Worm (Caenorhabditis elegans) whole organism, early embryonic: ENCODE results near the gene camt-1.

ENCODE experiments used
- F13C5.2 ChIP-seq: sonication (generic microtip); optimal IDR thresholded peaks from 2 replicates; lab custom pipeline; 2017; ENCODE audit warnings: mild to moderate bottlenecking, missing genetic modification characterization, inconsistent platforms, missing compliant biosample characterization
- aly-1 ChIP-seq: sonication (generic microtip); optimal IDR thresholded peaks from 2 replicates; lab custom pipeline; 2016; ENCODE audit warnings: missing genetic modification characterization, missing compliant biosample characterization
- ama-1 ChIP-seq: fragments of 150-350 bp; optimal IDR thresholded peaks from 2 replicates; lab custom pipeline; 2014
- ceh-36 ChIP-seq: sonication (generic microtip); optimal IDR thresholded peaks from 2 replicates; lab custom pipeline; 2016; ENCODE audit warnings: missing genetic modification characterization, inconsistent platforms, missing compliant biosample characterization
- ets-7 ChIP-seq: sonication (generic microtip); optimal IDR thresholded peaks from 2 replicates; lab custom pipeline; 2016; ENCODE audit warnings: missing genotype, missing genetic modification characterization, missing compliant biosample characterization
- flt-1 ChIP-seq: fragments of 200-800 bp; sonication (Bioruptor generic); IDR thresholded peaks from 2 replicates; pipeline ENCODE4 v1.3.6; 2022; ENCODE audit warnings: missing genetic modification characterization, missing compliant biosample characterization
- hnd-1 ChIP-seq: sonication (generic microtip); optimal IDR thresholded peaks from 2 replicates; lab custom pipeline; 2016; ENCODE audit warnings: missing genetic modification characterization, missing compliant biosample characterization
- pes-1 ChIP-seq: fragments of 200-800 bp; sonication (Bioruptor generic); IDR thresholded peaks from 2 replicates; pipeline ENCODE4 v1.3.6; 2022; ENCODE audit warnings: missing genetic modification reagents, missing genetic modification characterization, missing compliant biosample characterization
- scrt-1 ChIP-seq: fragments of 200-800 bp; sonication (Bioruptor generic); IDR thresholded peaks from 2 replicates; pipeline ENCODE4 v1.3.6; 2022; ENCODE audit warnings: missing genetic modification characterization, missing compliant biosample characterization
- tbx-11 ChIP-seq: fragments of 200-800 bp; sonication (Bioruptor generic); IDR thresholded peaks from 2 replicates; pipeline ENCODE4 v1.3.6; 2022; ENCODE audit warnings: missing genetic modification characterization, missing compliant biosample characterization
- tbx-37 ChIP-seq: fragments of 200-800 bp; sonication (Bioruptor generic); conservative IDR thresholded peaks from 2 replicates; pipeline ENCODE4 v1.3.6; 2022; ENCODE audit warnings: missing genetic modification reagents, missing genetic modification characterization, missing compliant biosample characterization
- tra-4 ChIP-seq: sonication (generic microtip); optimal IDR thresholded peaks from 2 replicates; lab custom pipeline; 2017; ENCODE audit warnings: missing genetic modification characterization, missing compliant biosample characterization

DNA sequence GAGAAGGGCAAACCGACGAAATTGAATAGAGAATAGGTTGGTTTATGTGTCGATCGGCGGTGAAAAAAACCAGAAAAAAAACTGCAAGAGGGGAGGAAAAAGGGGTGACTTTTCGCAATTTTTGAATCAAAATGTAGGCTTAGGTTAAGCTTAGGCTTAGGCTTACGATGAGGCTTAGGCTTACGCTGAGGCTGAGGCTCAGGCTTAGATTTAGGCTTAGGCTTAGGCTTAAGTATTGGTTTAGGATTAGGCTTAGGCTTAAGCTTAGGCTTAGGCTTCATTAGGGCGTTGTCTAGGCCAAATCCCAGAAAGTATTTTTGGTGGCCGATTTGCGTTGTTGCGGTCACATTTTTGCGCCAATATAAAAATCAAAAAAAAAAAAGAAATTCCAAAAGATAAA is 50.1 kb downstream of the camt-1 start:
- TF ChIP-seq ama-1 (lab: Kevin White, UChicago), result no peak
- peak; percentile 50 for TF ChIP-seq ceh-36 (tag; lab: Kevin White, UChicago)
- TF ChIP-seq F13C5.2 (tag; lab: Kevin White, UChicago), result no peak
- TF ChIP-seq tra-4 (tag; lab: Kevin White, UChicago), result no peak
- no peak for TF ChIP-seq tbx-37 (GFP tag; lab: Robert Waterston, UW)
- TF ChIP-seq flt-1 (GFP tag; lab: Robert Waterston, UW), result no peak
- TF ChIP-seq tbx-11, result no peak
- no peak for TF ChIP-seq hnd-1 (tag; lab: Kevin White, UChicago)
- no peak for TF ChIP-seq ets-7 (tag; lab: Kevin White, UChicago)
- no peak for TF ChIP-seq aly-1
- TF ChIP-seq scrt-1 (GFP tag; lab: Robert Waterston, UW), result no peak
- TF ChIP-seq pes-1 (GFP tag; lab: Robert Waterston, UW), result no peak
